Worm (Caenorhabditis elegans) whole organism, early embryonic: ENCODE data around the gene srsx-14.

Source experiments
- B0310.2 ChIP-seq: sonication (generic microtip); optimal IDR thresholded peaks from 2 replicates; lab custom pipeline; 2016; ENCODE audit warnings: mild to moderate bottlenecking, missing genetic modification characterization, missing compliant biosample characterization
- aly-1 ChIP-seq: sonication (generic microtip); optimal IDR thresholded peaks from 2 replicates; lab custom pipeline; 2016; ENCODE audit warnings: missing genetic modification characterization, missing compliant biosample characterization
- ama-1 ChIP-seq: fragments of 150-350 bp; optimal IDR thresholded peaks from 2 replicates; lab custom pipeline; 2014
- ceh-13 ChIP-seq: fragments of 200-800 bp; sonication (Bioruptor generic); optimal IDR thresholded peaks from 2 replicates; lab custom pipeline; 2018; ENCODE audit warnings: mild to moderate bottlenecking, missing genetic modification characterization, missing compliant biosample characterization
- ceh-36 ChIP-seq: sonication (generic microtip); optimal IDR thresholded peaks from 2 replicates; lab custom pipeline; 2016; ENCODE audit warnings: missing genetic modification characterization, inconsistent platforms, missing compliant biosample characterization
- ets-7 ChIP-seq: sonication (generic microtip); optimal IDR thresholded peaks from 2 replicates; lab custom pipeline; 2016; ENCODE audit warnings: missing genotype, missing genetic modification characterization, missing compliant biosample characterization
- flt-1 ChIP-seq: fragments of 200-800 bp; sonication (Bioruptor generic); IDR thresholded peaks from 2 replicates; pipeline ENCODE4 v1.3.6; 2022; ENCODE audit warnings: missing genetic modification characterization, missing compliant biosample characterization
- hmbx-1 ChIP-seq: sonication (generic microtip); optimal IDR thresholded peaks from 2 replicates; lab custom pipeline; 2016; ENCODE audit warnings: mild to moderate bottlenecking, missing genetic modification characterization, missing compliant biosample characterization
- hmg-4 ChIP-seq: fragments of 200-800 bp; sonication (Bioruptor generic); optimal IDR thresholded peaks from 2 replicates; lab custom pipeline; 2018; ENCODE audit warnings: mild to moderate bottlenecking, missing genetic modification characterization, missing compliant biosample characterization
- hnd-1 ChIP-seq: sonication (generic microtip); optimal IDR thresholded peaks from 2 replicates; lab custom pipeline; 2016; ENCODE audit warnings: missing genetic modification characterization, missing compliant biosample characterization
- pes-1 ChIP-seq: fragments of 200-800 bp; sonication (Bioruptor generic); IDR thresholded peaks from 2 replicates; pipeline ENCODE4 v1.3.6; 2022; ENCODE audit warnings: missing genetic modification reagents, missing genetic modification characterization, missing compliant biosample characterization
- tbx-37 ChIP-seq: fragments of 200-800 bp; sonication (Bioruptor generic); conservative IDR thresholded peaks from 2 replicates; pipeline ENCODE4 v1.3.6; 2022; ENCODE audit warnings: missing genetic modification reagents, missing genetic modification characterization, missing compliant biosample characterization
- tra-4 ChIP-seq: sonication (generic microtip); optimal IDR thresholded peaks from 2 replicates; lab custom pipeline; 2017; ENCODE audit warnings: missing genetic modification characterization, missing compliant biosample characterization

DNA sequence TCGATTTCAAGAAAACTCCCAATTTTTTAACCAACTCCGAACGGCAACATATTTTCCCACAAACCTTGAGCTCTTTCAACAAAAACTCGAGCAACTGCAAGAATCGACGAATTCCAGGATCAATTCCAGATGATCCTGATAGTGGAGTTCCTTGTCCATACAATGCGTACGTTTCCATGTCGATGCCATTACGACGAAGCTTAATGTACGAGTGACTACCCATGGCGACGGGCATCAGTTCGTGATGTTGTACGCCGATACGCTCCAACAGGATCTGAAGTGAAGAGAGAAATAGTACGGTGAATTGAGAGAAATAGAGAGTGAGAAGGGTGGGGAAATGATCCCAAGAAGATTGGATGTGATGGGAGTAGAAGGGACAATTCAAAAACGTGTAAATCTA lies 35.1 kb upstream of the srsx-14 start:
- TF ChIP-seq ets-7 (tag; lab: Kevin White, UChicago): no peak
- no peak for TF ChIP-seq hmg-4
- no peak for TF ChIP-seq ama-1 (lab: Kevin White, UChicago)
- no peak for TF ChIP-seq ceh-36 (tag; lab: Kevin White, UChicago)
- no peak for TF ChIP-seq hmbx-1
- TF ChIP-seq ceh-13: no peak
- no peak for TF ChIP-seq pes-1 (GFP tag; lab: Robert Waterston, UW)
- TF ChIP-seq flt-1: no peak
- TF ChIP-seq aly-1 (tag; lab: Kevin White, UChicago): no peak
- TF ChIP-seq tra-4 (tag; lab: Kevin White, UChicago): no peak
- TF ChIP-seq B0310.2 (tag; lab: Kevin White, UChicago): no peak
- no peak for TF ChIP-seq hnd-1 (tag; lab: Kevin White, UChicago)
- TF ChIP-seq tbx-37 (GFP tag; lab: Robert Waterston, UW): no peak
